Worm (Caenorhabditis elegans) whole organism, L2 larva: ENCODE results near the gene set-16.

Experiments
- C34F6.9 ChIP-seq: fragments of 150-350 bp; optimal IDR thresholded peaks from 2 replicates; lab custom pipeline; 2014; ENCODE audit warnings: missing biosample characterization, missing genetic modification characterization
- F13H6.1 ChIP-seq: sonication (generic microtip); optimal IDR thresholded peaks from 2 replicates; lab custom pipeline; 2016; ENCODE audit warnings: missing genetic modification characterization, missing compliant biosample characterization
- R02D3.7 ChIP-seq: fragments of 150-350 bp; optimal IDR thresholded peaks from 2 replicates; lab custom pipeline; 2014; ENCODE audit warnings: missing biosample characterization, missing genetic modification characterization
- Y55F3AM.14 ChIP-seq: fragments of 200-800 bp; sonication (Bioruptor generic); optimal IDR thresholded peaks from 2 replicates; lab custom pipeline; 2018; ENCODE audit warnings: mild to moderate bottlenecking, missing genetic modification characterization, missing compliant biosample characterization
- ZK546.5 ChIP-seq: sonication (generic microtip); optimal IDR thresholded peaks from 2 replicates; lab custom pipeline; 2017; ENCODE audit warnings: missing biosample characterization, missing genetic modification characterization
- alr-1 ChIP-seq: fragments of 150-350 bp; optimal IDR thresholded peaks from 2 replicates; lab custom pipeline; 2014; ENCODE audit warnings: missing biosample characterization, missing genetic modification characterization
- ama-1 ChIP-seq: fragments of 150-350 bp; optimal IDR thresholded peaks from 2 replicates; lab custom pipeline; 2018; ENCODE audit warnings: inconsistent platforms
- ceh-16 ChIP-seq: fragments of 150-350 bp; optimal IDR thresholded peaks from 2 replicates; lab custom pipeline; 2014; ENCODE audit warnings: missing biosample characterization, missing genetic modification characterization
- ceh-82 ChIP-seq: fragments of 150-350 bp; optimal IDR thresholded peaks from 2 replicates; lab custom pipeline; 2014; ENCODE audit warnings: missing biosample characterization, missing genetic modification characterization
- crh-2 ChIP-seq: sonication (generic microtip); optimal IDR thresholded peaks from 2 replicates; lab custom pipeline; 2017; ENCODE audit warnings: missing biosample characterization, missing genetic modification characterization
- dmd-4 ChIP-seq: sonication (generic microtip); optimal IDR thresholded peaks from 2 replicates; lab custom pipeline; 2017; ENCODE audit warnings: missing biosample characterization, missing genetic modification characterization
- egl-27 ChIP-seq: sonication (generic microtip); optimal IDR thresholded peaks from 3 replicates; lab custom pipeline; 2017; ENCODE audit warnings: missing biosample characterization, missing genetic modification reagents, missing genetic modification characterization
- elt-1 ChIP-seq: fragments of 150-350 bp; optimal IDR thresholded peaks from 2 replicates; lab custom pipeline; 2014; ENCODE audit warnings: missing biosample characterization, missing genetic modification characterization
- fos-1 ChIP-seq: fragments of 150-350 bp; optimal IDR thresholded peaks from 2 replicates; lab custom pipeline; 2014; ENCODE audit warnings: missing biosample characterization, missing genetic modification characterization
- lin-11 ChIP-seq: fragments of 150-350 bp; sonication (generic microtip); optimal IDR thresholded peaks from 2 replicates; lab custom pipeline; 2014; ENCODE audit warnings: missing biosample characterization, missing genetic modification characterization, inconsistent platforms, mixed read lengths
- lin-13 ChIP-seq: fragments of 150-350 bp; optimal IDR thresholded peaks from 2 replicates; lab custom pipeline; 2014; ENCODE audit warnings: missing biosample characterization, missing genetic modification reagents, missing genetic modification characterization
- mab-5 ChIP-seq: fragments of 150-350 bp; optimal IDR thresholded peaks from 2 replicates; lab custom pipeline; 2014; ENCODE audit warnings: missing biosample characterization, missing genetic modification characterization
- mbf-1 ChIP-seq: sonication (generic microtip); optimal IDR thresholded peaks from 2 replicates; lab custom pipeline; 2017; ENCODE audit warnings: missing biosample characterization, missing genetic modification characterization
- mdl-1 ChIP-seq, 2 experiments: fragments of 150-350 bp in 1 of 2; sonication (generic microtip) in 1 of 2; optimal IDR thresholded peaks; 2 replicates each; lab custom pipeline; 2017; ENCODE audit warnings: missing biosample characterization in 2 of 2, missing genetic modification characterization in 2 of 2
- nhr-11 ChIP-seq: fragments of 150-350 bp; optimal IDR thresholded peaks from 2 replicates; lab custom pipeline; 2014; ENCODE audit warnings: missing biosample characterization, missing genetic modification characterization
- nhr-12 ChIP-seq: fragments of 150-350 bp; optimal IDR thresholded peaks from 2 replicates; lab custom pipeline; 2014; ENCODE audit warnings: missing biosample characterization, missing genetic modification characterization
- nhr-129 ChIP-seq: fragments of 150-350 bp; optimal IDR thresholded peaks from 2 replicates; lab custom pipeline; 2014; ENCODE audit warnings: missing biosample characterization, missing genetic modification characterization
- nhr-23 ChIP-seq: fragments of 150-350 bp; optimal IDR thresholded peaks from 2 replicates; lab custom pipeline; 2014; ENCODE audit warnings: missing biosample characterization, missing genetic modification reagents, missing genetic modification characterization
- nhr-237 ChIP-seq: fragments of 150-350 bp; optimal IDR thresholded peaks from 2 replicates; lab custom pipeline; 2014; ENCODE audit warnings: missing biosample characterization, missing genetic modification characterization
- nhr-6 ChIP-seq: fragments of 150-350 bp; optimal IDR thresholded peaks from 2 replicates; lab custom pipeline; 2014; ENCODE audit warnings: missing biosample characterization, missing genetic modification characterization
- nhr-77 ChIP-seq: fragments of 150-350 bp; optimal IDR thresholded peaks from 2 replicates; lab custom pipeline; 2014; ENCODE audit warnings: missing biosample characterization, missing genetic modification characterization
- sem-4 ChIP-seq: fragments of 150-350 bp; optimal IDR thresholded peaks from 2 replicates; lab custom pipeline; 2014; ENCODE audit warnings: missing biosample characterization, missing genetic modification reagents, missing genetic modification characterization
- skn-1 ChIP-seq: sonication (generic microtip); optimal IDR thresholded peaks from 2 replicates; lab custom pipeline; 2017; ENCODE audit warnings: missing biosample characterization, missing genetic modification characterization
- sma-3 ChIP-seq: sonication (generic microtip); optimal IDR thresholded peaks from 2 replicates; lab custom pipeline; 2016; ENCODE audit warnings: missing genetic modification reagents, missing genetic modification characterization, missing compliant biosample characterization
- sma-9 ChIP-seq, 2 experiments: fragments of 150-350 bp in 1 of 2; sonication (generic microtip) in 1 of 2; optimal IDR thresholded peaks; 2 replicates each; lab custom pipeline; 2014 to 2016; ENCODE audit warnings: missing genetic modification characterization in 2 of 2, mild to moderate bottlenecking in 1 of 2, missing biosample characterization in 1 of 2, missing compliant biosample characterization in 1 of 2, missing genetic modification reagents in 1 of 2, moderate library complexity in 1 of 2
- snpc-4 ChIP-seq: fragments of 150-350 bp; optimal IDR thresholded peaks from 2 replicates; lab custom pipeline; 2014; ENCODE audit warnings: missing biosample characterization, missing genetic modification characterization
- unc-39 ChIP-seq: fragments of 150-350 bp; optimal IDR thresholded peaks from 2 replicates; lab custom pipeline; 2014; ENCODE audit warnings: missing biosample characterization, missing genetic modification characterization
- zag-1 ChIP-seq: fragments of 150-350 bp; optimal IDR thresholded peaks from 2 replicates; lab custom pipeline; 2014; ENCODE audit warnings: missing biosample characterization, missing genetic modification characterization
- ztf-1 ChIP-seq: fragments of 200-800 bp; sonication (Bioruptor generic); conservative IDR thresholded peaks from 2 replicates; pipeline ENCODE4 v1.3.6; 2022; ENCODE audit warnings: missing genetic modification characterization, missing compliant biosample characterization
- ztf-11 ChIP-seq: sonication (generic microtip); optimal IDR thresholded peaks from 2 replicates; lab custom pipeline; 2017; ENCODE audit warnings: missing biosample characterization, missing genetic modification characterization
- ztf-4 ChIP-seq: fragments of 150-350 bp; optimal IDR thresholded peaks from 2 replicates; lab custom pipeline; 2014; ENCODE audit warnings: missing biosample characterization, missing genetic modification characterization

The set-16 gene

DNA sequence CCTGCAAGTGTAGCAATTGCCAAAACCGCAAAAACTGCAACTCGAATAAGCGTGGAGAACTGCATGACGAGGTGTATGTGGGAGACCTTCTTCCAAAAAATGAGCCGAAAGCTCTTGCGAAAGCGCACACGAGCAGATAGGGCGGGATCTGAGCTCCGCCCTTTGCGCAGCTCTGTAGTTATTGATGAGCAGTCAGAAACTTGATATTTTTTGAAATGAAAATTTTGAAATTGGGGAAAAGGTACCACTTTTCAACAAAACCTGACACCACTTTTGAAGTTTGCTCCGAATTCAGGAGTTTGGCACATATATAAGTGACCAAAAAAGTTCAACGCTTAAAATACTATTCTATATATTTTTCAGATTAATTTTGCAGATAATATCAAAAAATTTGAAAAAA, 24.0 kb downstream of the set-16 start, which contains the start of gene flp-15:
Gene flp-15, minus strand, starts transcription at position 101 of the 400 bp plus-strand sequence.
- TF ChIP-seq C34F6.9 (tag; lab: Kevin White, UChicago), result no peak
- no peak for TF ChIP-seq nhr-23 (tag; lab: Kevin White, UChicago)
- no peak for TF ChIP-seq crh-2 (tag; lab: Kevin White, UChicago)
- TF ChIP-seq nhr-237, result no peak
- TF ChIP-seq lin-13 (GFP tag; lab: Kevin White, UChicago), result no peak
- TF ChIP-seq egl-27 (tag; lab: Kevin White, UChicago), result no peak
- no peak for TF ChIP-seq mab-5 (tag; lab: Kevin White, UChicago)
- TF ChIP-seq sma-3 (GFP tag; lab: Kevin White, UChicago), result no peak
- TF ChIP-seq sem-4, result no peak
- no peak for TF ChIP-seq R02D3.7 (tag; lab: Kevin White, UChicago)
- TF ChIP-seq ama-1 (lab: Kevin White, UChicago), result no peak
- no peak for TF ChIP-seq nhr-6
- TF ChIP-seq mbf-1 (tag; lab: Kevin White, UChicago), result no peak

- no peak for TF ChIP-seq F13H6.1 (tag; lab: Kevin White, UChicago)
- no peak for TF ChIP-seq alr-1
- TF ChIP-seq nhr-129, result no peak
- no peak for TF ChIP-seq ztf-1 (GFP tag; lab: Robert Waterston, UW)
- TF ChIP-seq ceh-16 (tag; lab: Kevin White, UChicago), result no peak
- no peak for TF ChIP-seq mdl-1 (tag; optimal IDR thresholded peaks at IDR 0.05; lab: Kevin White, UChicago)
- TF ChIP-seq nhr-237, result no peak
- no peak for TF ChIP-seq sma-9 (GFP tag; optimal IDR thresholded peaks at IDR 0.05; lab: Kevin White, UChicago)
- TF ChIP-seq sma-9 (tag; optimal IDR thresholded peaks at IDR 0.05; lab: Kevin White, UChicago), result no peak
- no peak for TF ChIP-seq ztf-4 (tag; lab: Kevin White, UChicago)
- no peak for TF ChIP-seq lin-11
- TF ChIP-seq mbf-1 (tag; lab: Kevin White, UChicago), result no peak
- TF ChIP-seq unc-39 (tag; lab: Kevin White, UChicago), result no peak
- no peak for TF ChIP-seq lin-13 (GFP tag; lab: Kevin White, UChicago)
- no peak for TF ChIP-seq skn-1 (tag; lab: Kevin White, UChicago)
- TF ChIP-seq nhr-11 (tag; lab: Kevin White, UChicago), result no peak
- TF ChIP-seq ZK546.5 (tag; lab: Kevin White, UChicago), result no peak
- TF ChIP-seq dmd-4 (tag; lab: Kevin White, UChicago), result no peak
- no peak for TF ChIP-seq mab-5 (tag; lab: Kevin White, UChicago)
- no peak for TF ChIP-seq ztf-11
- TF ChIP-seq nhr-77 (tag; lab: Kevin White, UChicago), result no peak
Measured at ce11 chrIII:13669519-13669918, 25.8 kb downstream of the set-16 start.

DNA sequence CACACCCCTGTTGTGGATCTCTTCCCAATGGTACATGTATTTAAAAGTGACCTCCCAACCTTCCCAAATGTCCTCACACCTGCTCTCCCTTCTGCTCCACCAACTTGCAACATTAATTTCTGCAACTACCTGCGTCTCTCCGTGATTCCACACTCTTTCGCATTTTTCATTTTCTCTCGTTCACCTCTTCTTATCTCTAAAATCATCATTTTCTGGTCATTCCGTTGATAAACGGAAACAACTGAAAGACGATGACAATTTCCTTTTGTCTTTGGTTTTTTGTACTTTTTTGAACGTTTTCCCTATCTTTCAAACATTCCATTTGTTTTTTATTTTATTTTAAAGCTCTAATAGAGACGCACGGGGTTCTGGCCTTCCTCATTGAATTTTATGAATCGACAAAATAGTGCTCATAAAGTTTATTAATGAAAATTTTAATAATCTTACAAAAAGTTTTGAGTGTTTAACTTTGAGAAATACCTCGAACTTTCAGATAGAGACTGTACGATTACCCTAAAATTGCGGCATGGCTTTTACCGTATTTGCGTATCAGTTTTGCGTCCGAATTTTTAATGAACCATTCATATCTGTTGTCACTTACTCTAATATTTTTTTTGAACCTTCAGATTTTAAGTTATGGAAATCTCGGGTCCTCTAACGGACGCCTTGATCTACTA, 29.1 kb downstream of the set-16 start, which contains the start of gene aqp-11:
Gene aqp-11, plus strand, starts transcription at position 627 of the 677 bp plus-strand sequence.
- TF ChIP-seq lin-11 (no peak), ztf-4 (tag; lab: Kevin White, UChicago) (no peak), nhr-11 (tag; lab: Kevin White, UChicago) (no peak), crh-2 (tag; lab: Kevin White, UChicago) (peak; percentile 9), skn-1 (tag; lab: Kevin White, UChicago) (peak; percentile 98), zag-1 (tag; lab: Kevin White, UChicago) (no peak), fos-1 (tag; lab: Kevin White, UChicago) (peak; percentile 95), nhr-6 (no peak)

DNA sequence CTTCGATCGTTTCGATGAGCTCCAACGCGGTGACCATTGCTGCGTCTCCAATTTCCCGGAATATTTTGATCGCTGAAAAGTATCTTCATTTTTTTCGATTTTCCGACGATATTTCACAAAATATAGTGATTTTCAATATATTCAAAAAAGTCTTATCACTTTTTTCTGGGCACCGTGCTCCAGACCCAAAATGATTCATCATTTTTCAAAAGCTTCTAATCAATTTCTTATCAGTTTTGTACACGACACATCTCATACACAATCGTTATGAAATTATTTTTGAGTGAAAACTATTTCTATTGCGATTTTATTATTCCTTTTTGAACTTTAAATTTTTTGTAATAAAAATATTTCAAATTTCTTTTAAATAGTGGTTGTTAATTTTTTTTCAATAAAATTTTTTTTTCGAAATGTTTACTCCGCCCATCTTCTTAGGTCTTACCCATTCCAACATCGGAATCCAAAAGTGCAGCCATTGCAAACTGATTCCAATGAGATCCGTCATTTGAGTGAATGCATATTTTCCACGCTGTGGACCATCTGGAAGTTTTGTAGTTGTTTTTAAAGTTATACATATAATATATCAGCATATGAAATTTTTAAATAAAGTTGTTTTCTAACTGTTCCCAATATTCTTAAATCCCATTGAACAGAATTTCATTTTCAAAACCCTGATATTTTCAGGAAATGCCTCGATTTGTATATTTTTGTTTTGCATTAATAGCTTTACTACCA, 35.2 kb downstream of the set-16 start, which contains the start of gene sid-2:
Gene sid-2, plus strand, starts transcription at position 685 of the 735 bp plus-strand sequence.
- TF ChIP-seq nhr-129 (no peak), ama-1 (lab: Kevin White, UChicago) (no peak), Y55F3AM.14 (GFP tag; lab: Kevin White, UChicago) (no peak), skn-1 (tag; lab: Kevin White, UChicago) (peak; percentile 9), ceh-82 (tag; lab: Kevin White, UChicago) (no peak), nhr-237 (no peak), elt-1 (tag; lab: Kevin White, UChicago) (no peak), fos-1 (tag; lab: Kevin White, UChicago) (peak; percentile 96), nhr-12 (tag; lab: Kevin White, UChicago) (no peak), lin-13 (GFP tag; lab: Kevin White, UChicago) (no peak), crh-2 (tag; lab: Kevin White, UChicago) (peak; percentile 42), snpc-4 (tag; lab: Kevin White, UChicago) (no peak), nhr-11 (tag; lab: Kevin White, UChicago) (no peak)
